Worm (Caenorhabditis elegans): ENCODE measurements around the gene T13F2.2.

DNA sequence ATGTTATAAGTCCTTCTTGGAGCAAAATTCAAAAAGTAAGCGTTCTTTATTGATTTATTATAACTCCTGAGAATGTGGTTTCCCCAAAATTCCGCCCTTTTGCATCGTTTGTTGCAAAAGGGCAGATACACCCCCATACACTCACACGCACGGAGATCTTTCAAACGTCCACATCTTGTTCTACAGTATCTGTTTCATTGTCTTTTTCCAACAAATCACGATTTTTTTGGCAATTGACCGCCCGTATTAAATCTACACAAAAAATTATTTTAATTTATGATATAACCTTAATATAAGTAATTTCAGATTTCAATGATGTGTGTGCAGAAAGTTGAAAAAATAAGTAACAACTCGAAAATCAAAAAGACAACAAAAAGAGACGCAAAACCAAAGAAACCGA is 7.7 kb downstream of the T13F2.2 start, which contains the start of gene T13F2.4:
- TF ChIP-seq sma-3 (GFP tag; optimal IDR thresholded peaks at IDR 0.05) (no peak), ceh-16 (tag; optimal IDR thresholded peaks at IDR 0.05) (no peak), ama-1 (optimal IDR thresholded peaks at IDR 0.05) (no peak), peb-1 (tag; optimal IDR thresholded peaks at IDR 0.05) (no peak), mdl-1 (tag; optimal IDR thresholded peaks at IDR 0.05) (no peak), nhr-237 (tag; optimal IDR thresholded peaks at IDR 0.05) (no peak), unc-39 (tag; optimal IDR thresholded peaks at IDR 0.05) (no peak)

All from whole organism, L2 larva.